Worm (Caenorhabditis elegans): ENCODE results near the gene F59E11.2.

DNA sequence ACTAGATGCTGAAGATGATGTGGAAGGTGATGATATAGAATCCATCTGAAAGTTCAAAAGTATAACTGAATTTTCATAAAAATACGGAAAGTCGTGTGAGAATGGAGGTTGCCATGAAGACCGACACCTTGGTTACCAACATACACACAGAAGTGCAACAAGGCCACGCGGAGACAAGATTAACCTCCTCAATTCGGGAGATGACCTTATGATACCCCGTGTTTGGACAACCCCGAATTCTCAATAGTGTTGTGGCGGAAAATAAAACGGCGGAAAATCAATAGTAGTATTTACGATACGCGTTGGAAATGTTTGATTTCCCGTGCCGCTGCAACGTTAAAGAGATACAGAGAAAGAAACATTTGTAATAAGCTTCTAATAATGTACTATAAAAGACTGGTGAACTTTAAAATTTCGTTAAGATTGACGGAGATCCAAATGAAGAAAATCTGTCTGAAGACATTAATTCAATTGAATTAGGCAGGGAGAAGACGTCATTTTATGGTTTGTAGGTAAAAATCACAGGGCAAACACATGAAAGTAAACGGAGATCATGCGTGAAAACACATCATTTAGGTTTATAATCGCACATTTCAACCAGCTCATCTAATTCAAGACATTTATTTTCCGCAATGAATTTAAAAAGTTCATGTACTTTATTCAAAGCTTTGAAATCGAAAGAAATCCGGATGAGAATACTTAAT lies 37.1 kb upstream of the F59E11.2 start, which contains the start of gene nhr-44:
- TF ChIP-seq ztf-23 (GFP tag; IDR thresholded peaks at IDR 0.05) (no peak), flt-1 (GFP tag; IDR thresholded peaks at IDR 0.05) (no peak), ref-1 (GFP tag; conservative IDR thresholded peaks at IDR 0.05) (no peak), ztf-29 (GFP tag; IDR thresholded peaks at IDR 0.05) (no peak), klf-2 (GFP tag; conservative IDR thresholded peaks at IDR 0.05) (no peak), tab-1 (GFP tag; IDR thresholded peaks at IDR 0.05) (no peak), cog-1 (tag; optimal IDR thresholded peaks at IDR 0.05) (no peak)
